Worm (Caenorhabditis elegans): Measurements from ENCODE around the gene gsy-1.

Gene gsy-1

ce11 chrII:12866079-12866478, 11.8 kb downstream of the gsy-1 start:
- TF ChIP-seq flh-1 (GFP tag; optimal IDR thresholded peaks at IDR 0.05), result no peak
- no peak for TF ChIP-seq ces-1 (GFP tag; optimal IDR thresholded peaks at IDR 0.05)
- TF ChIP-seq pha-4 (tag; optimal IDR thresholded peaks at IDR 0.05), result no peak
- no peak for TF ChIP-seq blmp-1 (tag; optimal IDR thresholded peaks at IDR 0.05)
- TF ChIP-seq unc-39 (tag; optimal IDR thresholded peaks at IDR 0.05), result no peak
- TF ChIP-seq unc-120 (tag; optimal IDR thresholded peaks at IDR 0.05; ENCODE audit: poor library complexity, severe bottlenecking), result no peak

ce11 chrII:12865604-12866003, 12.3 kb downstream of the gsy-1 start, which contains the start of gene snf-5:
Gene snf-5, minus strand, starts transcription at chrII:12865785.
- TF ChIP-seq drap-1 (GFP tag; optimal IDR thresholded peaks at IDR 0.05) (no peak), tbx-8 (GFP tag; optimal IDR thresholded peaks at IDR 0.05) (no peak), pha-4 (tag; optimal IDR thresholded peaks at IDR 0.05) (no peak), nhr-12 (tag; optimal IDR thresholded peaks at IDR 0.05) (no peak), ztf-11 (tag; optimal IDR thresholded peaks at IDR 0.05) (no peak), lin-32 (GFP tag; optimal IDR thresholded peaks at IDR 0.05) (no peak), nhr-2 (tag; optimal IDR thresholded peaks at IDR 0.05) (no peak), ceh-43 (GFP tag; optimal IDR thresholded peaks at IDR 0.05) (no peak), flh-1 (GFP tag; optimal IDR thresholded peaks at IDR 0.05) (no peak)

- TF ChIP-seq unc-120 (tag; optimal IDR thresholded peaks at IDR 0.05; ENCODE audit: poor library complexity, severe bottlenecking) (no peak), nhr-2 (tag; optimal IDR thresholded peaks at IDR 0.05) (no peak), drap-1 (GFP tag; optimal IDR thresholded peaks at IDR 0.05) (no peak), hlh-1 (tag; optimal IDR thresholded peaks at IDR 0.05) (no peak), snpc-4 (tag; optimal IDR thresholded peaks at IDR 0.05) (no peak), ceh-43 (GFP tag; optimal IDR thresholded peaks at IDR 0.05) (no peak), bed-3 (GFP tag; optimal IDR thresholded peaks at IDR 0.05) (no peak), mep-1 (tag; optimal IDR thresholded peaks at IDR 0.05) (no peak), unc-39 (tag; optimal IDR thresholded peaks at IDR 0.05) (no peak), ces-1 (GFP tag; optimal IDR thresholded peaks at IDR 0.05) (no peak), tbx-8 (GFP tag; optimal IDR thresholded peaks at IDR 0.05) (no peak), nhr-28 (tag; optimal IDR thresholded peaks at IDR 0.05) (no peak), lin-13 (tag; optimal IDR thresholded peaks at IDR 0.05) (no peak), nhr-237 (tag; optimal IDR thresholded peaks at IDR 0.05) (no peak), blmp-1 (tag; optimal IDR thresholded peaks at IDR 0.05) (no peak), mab-5 (tag; optimal IDR thresholded peaks at IDR 0.05) (no peak)
These were observed 22.0 kb downstream of the gsy-1 start, which contains the start of gene Y46G5A.29 for ce11 chrII:12855900-12856299. Gene Y46G5A.29, plus strand, starts transcription at chrII:12856200.

- no peak for TF ChIP-seq hlh-1 (tag; optimal IDR thresholded peaks at IDR 0.05)
These were observed 27.8 kb downstream of the gsy-1 start, which contains the start of gene Y46G5A.28 for ce11 chrII:12850129-12850528. Gene Y46G5A.28, plus strand, starts transcription at chrII:12850429.

- TF ChIP-seq zip-8 (tag; optimal IDR thresholded peaks at IDR 0.05), result no peak
- no peak for TF ChIP-seq nhr-12 (tag; optimal IDR thresholded peaks at IDR 0.05)
These were observed 30.2 kb downstream of the gsy-1 start, which contains the start of gene pes-10 for ce11 chrII:12847736-12848135. Gene pes-10, minus strand, starts transcription at chrII:12847836.

- TF ChIP-seq unc-62 (GFP tag; optimal IDR thresholded peaks at IDR 0.05) (no peak), nhr-28 (tag; optimal IDR thresholded peaks at IDR 0.05) (no peak), unc-39 (tag; optimal IDR thresholded peaks at IDR 0.05) (no peak), zip-8 (tag; optimal IDR thresholded peaks at IDR 0.05) (peak; percentile 14), ceh-39 (tag; optimal IDR thresholded peaks at IDR 0.05) (no peak), drap-1 (GFP tag; optimal IDR thresholded peaks at IDR 0.05) (no peak)
These were observed 37.9 kb downstream of the gsy-1 start, which contains the start of gene lgc-35 for ce11 chrII:12840057-12840456. Gene lgc-35, minus strand, starts transcription at chrII:12840157.

ce11 chrII:12830347-12830746, 47.6 kb downstream of the gsy-1 start, which contains the start of gene bcmo-1:
Gene bcmo-1, plus strand, starts transcription at chrII:12830676.
- TF ChIP-seq lsy-2 (tag; optimal IDR thresholded peaks at IDR 0.05) (no peak), flh-1 (GFP tag; optimal IDR thresholded peaks at IDR 0.05) (no peak), ceh-39 (tag; optimal IDR thresholded peaks at IDR 0.05) (no peak), lin-13 (tag; optimal IDR thresholded peaks at IDR 0.05) (no peak), ceh-43 (GFP tag; optimal IDR thresholded peaks at IDR 0.05) (no peak), mab-5 (tag; optimal IDR thresholded peaks at IDR 0.05) (no peak), pha-4 (tag; optimal IDR thresholded peaks at IDR 0.05) (no peak), blmp-1 (tag; optimal IDR thresholded peaks at IDR 0.05) (no peak), tbx-8 (GFP tag; optimal IDR thresholded peaks at IDR 0.05) (no peak), mls-2 (tag; optimal IDR thresholded peaks at IDR 0.05) (no peak)
